Worm (Caenorhabditis elegans): ENCODE data around the gene lgc-56.
"Not testable (repeated sequence)": the region's sequence is repeated elsewhere in the genome, so short reads cannot be mapped to it uniquely, and the experiment has no call there.

The lgc-56 gene

DNA sequence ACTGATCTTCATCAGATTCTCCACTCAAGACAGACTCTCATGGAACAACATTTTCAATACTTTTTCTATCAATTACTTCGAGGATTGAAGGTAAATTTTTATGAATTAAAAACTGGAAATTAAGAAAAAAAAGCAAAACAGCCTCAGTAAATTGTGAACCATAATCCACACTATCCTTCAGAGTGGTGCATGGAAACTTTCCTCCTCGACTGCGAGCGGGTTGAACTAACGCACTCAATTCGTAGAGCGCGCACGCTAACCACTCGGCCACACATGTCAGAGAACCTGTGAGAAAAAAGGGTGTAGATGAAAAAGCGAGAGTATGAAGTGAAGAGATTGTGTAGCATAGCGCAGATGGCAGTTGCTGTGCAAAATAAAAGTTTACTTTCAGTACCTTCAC is 25.2 kb upstream of the lgc-56 start (continued):
- TF ChIP-seq lin-29 (GFP tag; IDR thresholded peaks at IDR 0.05) = peak; percentile 65
- TF ChIP-seq ceh-20 (GFP tag; IDR thresholded peaks at IDR 0.05) = peak; percentile 81; the same call in 1 of the 2 replicates
- peak; percentile 55 for TF ChIP-seq zfp-2 (tag; optimal IDR thresholded peaks at IDR 0.05)
- peak; percentile 39 for TF ChIP-seq dpl-1 (GFP tag; optimal IDR thresholded peaks at IDR 0.05)
- TF ChIP-seq nhr-28 (tag; optimal IDR thresholded peaks at IDR 0.05) = peak; percentile 38
- peak; percentile 76 for TF ChIP-seq Y48G9A.11 (GFP tag; IDR thresholded peaks at IDR 0.05)
- TF ChIP-seq hlh-11 (tag; optimal IDR thresholded peaks at IDR 0.05) = no peak
- peak; percentile 72 for TF ChIP-seq dve-1 (tag; optimal IDR thresholded peaks at IDR 0.05; ENCODE audit: insufficient read depth)
- peak; percentile 0 for TF ChIP-seq fkh-10 (GFP tag; optimal IDR thresholded peaks at IDR 0.05)

DNA sequence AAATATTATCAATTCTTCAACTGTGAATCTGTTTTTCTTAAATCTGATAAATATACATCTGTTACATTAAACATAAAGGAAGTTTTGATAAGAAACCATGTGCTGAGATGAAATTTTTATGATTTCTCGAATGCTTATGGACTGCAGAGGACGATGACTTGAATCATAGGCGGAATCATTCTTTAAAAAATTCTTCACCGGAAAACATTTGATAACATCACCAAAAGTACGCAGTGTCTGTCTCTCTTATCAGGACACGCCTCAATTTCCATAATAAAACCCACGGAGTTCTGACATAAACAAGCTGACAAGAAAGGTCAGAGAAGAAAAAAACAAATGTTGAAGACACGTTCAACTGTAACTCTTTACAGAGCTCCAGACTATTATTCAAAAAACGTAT is 20.5 kb upstream of the lgc-56 start, which contains the start of gene F09C12.2:
Gene F09C12.2, plus strand, starts transcription at position 320 of the 400 bp plus-strand sequence.
- TF ChIP-seq attf-4 (tag; optimal IDR thresholded peaks at IDR 0.05) (no peak), daf-16 (GFP tag; optimal IDR thresholded peaks at IDR 0.05) (no peak), daf-16 (tag; optimal IDR thresholded peaks at IDR 0.05) (peak; percentile 58), nhr-28 (tag; optimal IDR thresholded peaks at IDR 0.05) (peak; percentile 53)

DNA sequence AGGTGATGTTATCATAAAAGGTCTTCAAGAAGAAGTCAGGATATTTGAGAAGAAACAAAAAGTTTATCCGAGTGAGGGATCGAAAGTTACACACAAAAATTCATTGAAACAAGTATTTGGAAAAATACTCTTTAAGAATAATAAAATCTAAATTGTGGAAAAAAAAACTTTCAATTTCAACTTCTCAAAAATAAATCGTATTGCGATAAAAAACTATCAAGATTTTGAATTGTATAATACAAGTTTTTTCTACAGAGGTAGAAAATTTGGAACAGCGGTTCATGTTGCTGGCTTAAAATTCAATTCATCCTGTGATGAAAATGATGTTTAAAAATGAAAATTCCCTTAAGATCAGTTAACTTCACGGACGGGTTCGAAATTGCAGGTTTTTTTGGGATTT is 18.1 kb upstream of the lgc-56 start, which contains the start of gene F09C12.8:
Gene F09C12.8, plus strand, starts transcription at position 301 of the 400 bp plus-strand sequence.
- no peak for TF ChIP-seq hlh-30 (tag; optimal IDR thresholded peaks at IDR 0.05; ENCODE audit: insufficient read depth)
- no peak for TF ChIP-seq aly-2 (tag; optimal IDR thresholded peaks at IDR 0.05)
- TF ChIP-seq lim-7 (GFP tag; IDR thresholded peaks at IDR 0.05) = no peak
- TF ChIP-seq lin-29 (GFP tag; IDR thresholded peaks at IDR 0.05) = no peak

DNA sequence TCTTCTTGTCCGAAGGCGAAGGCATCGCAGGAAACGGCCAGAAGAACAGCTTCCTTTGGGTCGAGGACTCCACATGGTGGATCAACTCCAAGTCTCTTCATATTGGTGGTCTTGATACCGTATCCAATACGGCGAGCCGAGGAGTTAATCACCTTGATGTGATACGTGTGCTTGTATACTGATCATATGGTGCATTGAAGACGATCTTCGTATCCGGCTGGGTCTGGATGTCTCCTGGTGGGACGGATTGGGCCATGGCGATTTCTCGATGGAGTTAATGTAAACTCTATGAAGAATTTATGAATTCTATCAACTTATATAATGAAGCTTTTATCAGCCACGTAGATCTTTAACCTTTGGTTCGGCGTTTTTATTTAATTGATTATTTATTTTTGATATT is 14.9 kb upstream of the lgc-56 start, which contains the start of gene msp-74:
Gene msp-74, minus strand, starts transcription at position 101 of the 400 bp plus-strand sequence.
- not testable (repeated sequence) for TF ChIP-seq saeg-2 (GFP tag; IDR thresholded peaks at IDR 0.05); lin-38 (GFP tag; IDR thresholded peaks at IDR 0.05); zfp-2 (tag; optimal IDR thresholded peaks at IDR 0.05)

DNA sequence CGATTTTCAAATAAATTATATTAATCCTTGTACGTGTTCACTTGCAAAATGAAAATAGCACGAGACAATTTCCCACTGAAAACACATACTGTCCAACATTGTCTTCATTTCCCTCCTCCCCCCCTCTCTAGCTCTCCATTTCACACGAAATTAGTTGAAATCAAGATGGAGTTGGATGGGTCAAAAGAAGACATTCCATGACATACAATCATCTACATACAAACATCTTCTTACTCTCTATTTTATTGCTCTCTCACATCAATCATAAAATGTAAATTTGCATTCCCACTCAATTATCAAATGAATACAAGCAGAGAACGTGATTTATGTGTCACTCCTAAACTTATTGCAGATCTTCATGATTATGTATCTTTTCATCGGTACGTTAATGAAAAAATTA is 14.4 kb upstream of the lgc-56 start, which contains the start of gene srsy-1:
Gene srsy-1, plus strand, starts transcription at position 301 of the 400 bp plus-strand sequence.
- TF ChIP-seq ceh-82 (tag; optimal IDR thresholded peaks at IDR 0.05) (no peak), ces-1 (GFP tag; optimal IDR thresholded peaks at IDR 0.05) (no peak), tra-1 (GFP tag; IDR thresholded peaks at IDR 0.05) (no peak), hif-1 (tag; optimal IDR thresholded peaks at IDR 0.05) (no peak), nhr-102 (tag; optimal IDR thresholded peaks at IDR 0.05) (no peak)

DNA sequence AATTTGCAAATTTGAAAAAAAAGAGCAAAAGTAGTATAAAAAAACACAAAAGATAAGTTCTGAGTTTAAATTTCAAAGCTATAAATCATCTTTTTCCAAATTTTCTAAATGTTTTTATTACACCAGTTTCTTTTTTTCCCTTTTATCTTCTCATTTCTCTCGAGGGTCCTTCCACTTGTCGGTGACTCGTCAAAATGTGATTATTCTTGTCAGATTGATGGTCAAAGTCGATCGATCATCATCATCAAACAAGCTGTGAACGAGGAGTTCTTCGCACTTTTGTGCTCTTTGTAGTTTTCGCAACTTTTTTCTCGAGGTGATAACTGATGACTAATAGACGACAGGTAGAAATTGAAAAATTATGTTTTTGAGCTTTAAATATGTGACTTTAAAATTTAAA is 9.6 kb upstream of the lgc-56 start:
- TF ChIP-seq mes-2 (tag; optimal IDR thresholded peaks at IDR 0.05; ENCODE audit: poor library complexity, severe bottlenecking) (no peak), ceh-20 (GFP tag; IDR thresholded peaks at IDR 0.05) (peak; percentile 90; the same call in 1 of the 2 replicates)

DNA sequence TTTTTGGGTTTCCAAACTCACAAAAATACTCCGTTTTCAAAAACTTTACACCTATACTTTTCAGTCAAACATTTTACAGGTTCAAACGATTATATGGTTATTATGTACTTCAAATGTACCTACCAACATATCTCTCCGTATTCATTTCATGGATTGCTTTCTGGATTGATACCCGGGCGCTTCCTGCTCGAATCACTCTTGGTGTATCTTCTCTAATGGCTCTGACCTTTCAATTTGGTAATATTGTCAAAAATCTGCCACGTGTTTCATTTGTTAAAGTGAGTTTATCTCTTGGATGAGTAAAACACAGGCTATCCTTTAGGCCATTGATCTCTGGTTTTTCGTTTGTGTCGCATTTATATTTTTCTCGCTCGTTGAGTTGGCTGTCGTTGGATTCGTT is 1.6 kb downstream of the lgc-56 start:
- peak in 1 of 2 experiments; percentile 90 for TF ChIP-seq unc-62 (GFP tag; optimal IDR thresholded peaks at IDR 0.05 in 1 of 2)
- TF ChIP-seq unc-62 (tag; optimal IDR thresholded peaks at IDR 0.05) = no peak
- no peak for TF ChIP-seq mdt-29 (GFP tag; IDR thresholded peaks at IDR 0.05)
- TF ChIP-seq nhr-6 (tag; optimal IDR thresholded peaks at IDR 0.05) = no peak

DNA sequence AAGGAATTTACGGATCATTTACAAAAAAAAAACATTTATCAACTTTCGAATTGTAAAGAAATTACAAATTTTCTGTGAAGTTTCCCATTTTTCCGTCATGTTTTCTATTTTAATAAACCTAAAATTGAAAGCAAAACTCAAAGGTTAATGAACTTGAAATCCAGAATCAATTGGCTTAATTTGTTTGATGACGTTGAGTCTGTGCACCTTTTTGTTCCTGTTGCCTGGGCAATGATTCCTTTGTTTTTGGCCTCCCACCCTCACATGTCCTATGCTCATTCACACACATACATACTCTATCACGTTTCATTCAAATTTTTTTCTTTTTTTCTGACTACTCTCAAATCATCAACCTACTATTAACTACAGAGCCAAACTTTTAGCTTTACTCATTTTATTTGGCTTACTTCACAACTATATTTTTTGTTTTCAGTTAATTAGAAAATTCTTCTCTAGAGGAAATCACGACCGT is 6.2 kb downstream of the lgc-56 start, which contains the start of gene F58A6.2:
Gene F58A6.2, plus strand, starts transcription at position 422 of the 472 bp plus-strand sequence.
- TF ChIP-seq vab-7 (GFP tag; IDR thresholded peaks at IDR 0.05) (no peak), ztf-7 (tag; optimal IDR thresholded peaks at IDR 0.05) (no peak), fos-1 (tag; optimal IDR thresholded peaks at IDR 0.05) (no peak), aha-1 (tag) (peak; percentile 59), lsy-2 (tag; optimal IDR thresholded peaks at IDR 0.05) (no peak), mxl-3 (GFP tag; optimal IDR thresholded peaks at IDR 0.05) (no peak)
